Worm (Caenorhabditis elegans): Measurements from ENCODE around the gene scav-4.

ce11 chrX:12935694-12936093, 45.9 kb upstream of the scav-4 start:
- TF ChIP-seq nhr-12 (tag; optimal IDR thresholded peaks at IDR 0.05) (no peak), nhr-28 (tag; optimal IDR thresholded peaks at IDR 0.05) (no peak), nhr-237 (tag; optimal IDR thresholded peaks at IDR 0.05) (no peak), aly-2 (tag; optimal IDR thresholded peaks at IDR 0.05) (no peak), blmp-1 (tag; optimal IDR thresholded peaks at IDR 0.05) (no peak), isw-1 (GFP tag; IDR thresholded peaks at IDR 0.05) (no peak), ama-1 (optimal IDR thresholded peaks at IDR 0.05) (no peak), elt-2 (tag; optimal IDR thresholded peaks at IDR 0.05) (no peak), zag-1 (tag; optimal IDR thresholded peaks at IDR 0.05) (no peak), nhr-90 (tag; optimal IDR thresholded peaks at IDR 0.05; ENCODE audit: poor library complexity) (no peak), snpc-4 (tag; optimal IDR thresholded peaks at IDR 0.05) (no peak), mdl-1 (tag; optimal IDR thresholded peaks at IDR 0.05) (no peak), hpl-2 (GFP tag; optimal IDR thresholded peaks at IDR 0.05) (no peak), lin-13 (GFP tag; optimal IDR thresholded peaks at IDR 0.05) (no peak)

Data from whole organism, L1 larva.